Fruit fly (Drosophila melanogaster): Measurements from ENCODE around the gene CG18048.

CG18048 gene

dm6 chr3R:6382733-6383465 is 37.0 kb downstream of the CG18048 start, which contains the start of gene gzl:
Gene gzl, plus strand, starts transcription at chr3R:6382914.
- TF ChIP-seq Rel (GFP tag; optimal IDR thresholded peaks at IDR 0.05) (no peak), Rel (tag; optimal IDR thresholded peaks at IDR 0.05) (no peak), h (GFP tag; optimal IDR thresholded peaks at IDR 0.05) (peak; percentile 28), sage (GFP tag; optimal IDR thresholded peaks at IDR 0.05) (peak; percentile 17), Hr83 (GFP tag; optimal IDR thresholded peaks at IDR 0.05; ENCODE audit: poor library complexity, severe bottlenecking) (peak; percentile 14), dsf (GFP tag; optimal IDR thresholded peaks at IDR 0.05; ENCODE audit: borderline replicate concordance) (no peak), Myc (optimal IDR thresholded peaks at IDR 0.05) (no peak), N (GFP tag; optimal IDR thresholded peaks at IDR 0.05) (peak; percentile 51), OdsH (GFP tag; optimal IDR thresholded peaks at IDR 0.05) (no peak), Jra (GFP tag; optimal IDR thresholded peaks at IDR 0.05) (peak; percentile 51), Dif (GFP tag; optimal IDR thresholded peaks at IDR 0.05; ENCODE audit: partially characterized antibody) (no peak), rgr (GFP tag; optimal IDR thresholded peaks at IDR 0.05) (peak; percentile 11)

DNA sequence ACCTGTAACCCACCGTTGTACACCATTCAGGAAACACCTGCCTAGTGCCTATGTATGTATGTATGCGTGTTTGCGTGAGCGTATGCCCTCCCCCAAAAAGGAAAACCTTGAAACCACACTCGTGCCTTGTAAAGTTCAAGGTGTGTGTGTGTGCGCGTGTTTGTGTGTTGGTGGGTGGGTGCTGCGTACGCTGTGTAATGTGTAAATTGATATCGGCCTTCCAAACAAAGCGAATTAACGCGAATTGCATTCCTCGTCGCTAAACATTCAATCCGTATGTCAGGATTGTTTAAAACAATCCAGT is 37.5 kb downstream of the CG18048 start:
- TF ChIP-seq jim (GFP tag; optimal IDR thresholded peaks at IDR 0.05) (no peak), foxo (GFP tag; optimal IDR thresholded peaks at IDR 0.05) (no peak), Dif (GFP tag; optimal IDR thresholded peaks at IDR 0.05; ENCODE audit: partially characterized antibody) (no peak), Hr78 (GFP tag; optimal IDR thresholded peaks at IDR 0.05) (no peak), N (GFP tag; optimal IDR thresholded peaks at IDR 0.05) (no peak), CG9705 (GFP tag; optimal IDR thresholded peaks at IDR 0.05) (no peak), Mio (GFP tag; optimal IDR thresholded peaks at IDR 0.05) (no peak), dl (GFP tag; optimal IDR thresholded peaks at IDR 0.05; ENCODE audit: insufficient read depth in 1 of 2, partially characterized antibody in 2 of 2) (no peak), Hnf4 (GFP tag; optimal IDR thresholded peaks at IDR 0.05) (no peak), CrebA (GFP tag; optimal IDR thresholded peaks at IDR 0.05; ENCODE audit: borderline replicate concordance) (no peak), pan (optimal IDR thresholded peaks at IDR 0.05) (no peak), OdsH (GFP tag; optimal IDR thresholded peaks at IDR 0.05) (no peak), brk (GFP tag; optimal IDR thresholded peaks at IDR 0.05) (no peak), sv (GFP tag; optimal IDR thresholded peaks at IDR 0.05) (no peak)

dm6 chr3R:6388414-6388830 is 42.5 kb downstream of the CG18048 start:
- TF ChIP-seq Hnf4 (GFP tag; optimal IDR thresholded peaks at IDR 0.05), result peak; percentile 0
- peak in 1 of 2 experiments; percentile 7 for TF ChIP-seq foxo (GFP tag; optimal IDR thresholded peaks at IDR 0.05)
- peak; percentile 20 for TF ChIP-seq Myc (optimal IDR thresholded peaks at IDR 0.05)
- TF ChIP-seq sage (GFP tag; optimal IDR thresholded peaks at IDR 0.05), result peak; percentile 4
- TF ChIP-seq CG32264 (GFP tag; optimal IDR thresholded peaks at IDR 0.05), result no peak

DNA sequence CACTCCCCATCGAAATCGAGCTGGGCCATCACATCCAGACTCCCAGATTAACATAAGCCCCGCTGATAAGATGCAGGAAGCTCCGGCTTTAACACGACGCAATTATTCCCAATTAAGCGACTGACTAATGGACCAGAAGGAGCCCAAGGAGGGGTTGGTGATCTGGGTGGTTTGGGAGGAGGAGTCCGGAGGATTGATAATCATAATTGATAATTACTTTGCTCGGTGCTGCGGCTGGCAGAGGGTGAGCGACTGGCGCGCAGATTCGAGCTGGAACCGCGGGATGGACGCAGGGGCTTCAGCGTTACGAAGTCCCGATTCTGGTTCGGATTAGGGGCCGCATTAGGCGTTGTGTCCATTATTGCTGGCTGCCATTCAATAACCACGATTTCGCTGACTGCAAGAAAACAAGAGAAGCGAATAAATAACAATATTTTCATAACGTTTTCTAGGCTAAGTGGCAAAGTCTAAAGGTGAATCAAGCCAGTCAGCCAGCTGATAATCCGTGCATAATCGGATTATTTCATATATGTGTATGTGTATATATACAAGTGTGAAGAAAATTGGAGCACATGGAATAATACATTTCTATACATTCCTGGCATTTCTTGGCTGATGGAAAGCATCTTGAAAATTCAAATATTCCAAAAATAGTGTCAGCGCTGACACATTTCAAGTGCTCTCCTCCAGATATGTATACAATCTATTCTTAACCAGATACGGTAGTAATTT is 47.8 kb downstream of the CG18048 start:
- TF ChIP-seq dl (GFP tag; optimal IDR thresholded peaks at IDR 0.05; ENCODE audit: insufficient read depth in 1 of 2, partially characterized antibody in 2 of 2) (no peak), N (GFP tag; optimal IDR thresholded peaks at IDR 0.05) (no peak), ey (GFP tag; optimal IDR thresholded peaks at IDR 0.05) (no peak), dsf (GFP tag; optimal IDR thresholded peaks at IDR 0.05; ENCODE audit: borderline replicate concordance) (no peak), Dfd (GFP tag; optimal IDR thresholded peaks at IDR 0.05) (no peak), Hr78 (GFP tag; optimal IDR thresholded peaks at IDR 0.05) (no peak), h (GFP tag; optimal IDR thresholded peaks at IDR 0.05) (no peak)

DNA sequence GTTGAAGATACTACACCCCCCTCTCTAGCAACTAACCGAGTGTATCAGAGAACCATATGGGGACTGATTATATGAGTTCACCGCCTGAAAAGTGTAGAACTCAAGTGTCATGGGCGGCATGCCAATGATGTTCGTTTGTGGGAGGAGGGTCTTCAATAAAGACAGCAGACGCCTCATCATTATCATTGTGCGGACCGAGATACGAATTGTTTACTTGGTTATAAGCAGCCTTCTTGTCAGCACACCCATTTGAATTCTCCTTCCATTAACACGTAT is 48.3 kb downstream of the CG18048 start:
- no peak for TF ChIP-seq usp (GFP tag; optimal IDR thresholded peaks at IDR 0.05)
- TF ChIP-seq Abd-B (GFP tag; optimal IDR thresholded peaks at IDR 0.05), result no peak
- TF ChIP-seq lola (GFP tag; optimal IDR thresholded peaks at IDR 0.05), result no peak
- no peak for TF ChIP-seq br (GFP tag; optimal IDR thresholded peaks at IDR 0.05)
- TF ChIP-seq ey (GFP tag; optimal IDR thresholded peaks at IDR 0.05), result no peak
- TF ChIP-seq dsf (GFP tag; optimal IDR thresholded peaks at IDR 0.05; ENCODE audit: borderline replicate concordance), result no peak
- TF ChIP-seq sv (GFP tag; optimal IDR thresholded peaks at IDR 0.05), result no peak
- no peak for TF ChIP-seq CrebA (GFP tag; optimal IDR thresholded peaks at IDR 0.05; ENCODE audit: borderline replicate concordance)
- no peak for TF ChIP-seq Hr83 (GFP tag; optimal IDR thresholded peaks at IDR 0.05; ENCODE audit: poor library complexity, severe bottlenecking)

Data from whole organism, wandering third instar larva.